Worm (Caenorhabditis elegans) whole organism, mixed stage, embryonic: ENCODE data around the gene pfn-2.

Source experiments
- M03D4.4 ChIP-seq: sonication (generic microtip); optimal IDR thresholded peaks from 2 replicates; lab custom pipeline; 2017; ENCODE audit warnings: mild to moderate bottlenecking, missing genetic modification characterization, missing compliant biosample characterization
- bed-3 ChIP-seq: fragments of 200-800 bp; sonication (Bioruptor generic); optimal IDR thresholded peaks from 3 replicates; lab custom pipeline; 2018; ENCODE audit warnings: mild to moderate bottlenecking, missing genetic modification characterization, moderate library complexity, missing compliant biosample characterization
- ceh-39 ChIP-seq: fragments of 150-350 bp; optimal IDR thresholded peaks from 2 replicates; lab custom pipeline; 2014; ENCODE audit warnings: missing biosample characterization, missing genetic modification characterization
- ceh-43 ChIP-seq: fragments of 200-800 bp; sonication (Bioruptor generic); optimal IDR thresholded peaks from 2 replicates; lab custom pipeline; 2018; ENCODE audit warnings: mild to moderate bottlenecking, missing genetic modification characterization, moderate library complexity, missing compliant biosample characterization
- ces-1 ChIP-seq: fragments of 150-350 bp; optimal IDR thresholded peaks from 2 replicates; lab custom pipeline; 2014; ENCODE audit warnings: missing biosample characterization, missing genetic modification reagents, missing genetic modification characterization
- cnd-1 ChIP-seq: fragments of 200-800 bp; sonication (Bioruptor generic); optimal IDR thresholded peaks from 2 replicates; lab custom pipeline; 2018; ENCODE audit warnings: mild to moderate bottlenecking, missing genetic modification characterization, missing compliant biosample characterization
- drap-1 ChIP-seq: fragments of 200-800 bp; sonication (Bioruptor generic); optimal IDR thresholded peaks from 3 replicates; lab custom pipeline; 2018; ENCODE audit warnings: mild to moderate bottlenecking, missing genetic modification characterization, missing compliant biosample characterization
- elt-1 ChIP-seq: sonication (generic microtip); optimal IDR thresholded peaks from 2 replicates; lab custom pipeline; 2017; ENCODE audit warnings: missing genetic modification characterization, mild to moderate bottlenecking, missing compliant biosample characterization, antibody characterized with exemption, moderate library complexity, borderline replicate concordance; ENCODE audit not compliant: insufficient read depth
- elt-3 ChIP-seq: fragments of 150-350 bp; optimal IDR thresholded peaks from 2 replicates; lab custom pipeline; 2014; ENCODE audit warnings: missing biosample characterization, missing genetic modification characterization
- flh-1 ChIP-seq: fragments of 200-800 bp; sonication (Bioruptor generic); optimal IDR thresholded peaks from 2 replicates; lab custom pipeline; 2018; ENCODE audit warnings: mild to moderate bottlenecking, missing genetic modification characterization, moderate library complexity, missing compliant biosample characterization
- ham-2 ChIP-seq: fragments of 200-800 bp; sonication (Bioruptor generic); optimal IDR thresholded peaks from 2 replicates; lab custom pipeline; 2018; ENCODE audit warnings: mild to moderate bottlenecking, missing genetic modification characterization, missing compliant biosample characterization
- hlh-1 ChIP-seq: fragments of 150-350 bp; optimal IDR thresholded peaks from 2 replicates; lab custom pipeline; 2014; ENCODE audit warnings: missing biosample characterization, missing genetic modification reagents, missing genetic modification characterization
- lin-32 ChIP-seq: fragments of 200-800 bp; sonication (Bioruptor generic); optimal IDR thresholded peaks from 2 replicates; lab custom pipeline; 2018; ENCODE audit warnings: mild to moderate bottlenecking, missing genetic modification characterization, missing compliant biosample characterization
- lsy-2 ChIP-seq: fragments of 150-350 bp; optimal IDR thresholded peaks from 2 replicates; lab custom pipeline; 2014; ENCODE audit warnings: missing biosample characterization, missing genetic modification characterization
- mab-5 ChIP-seq: fragments of 150-350 bp; optimal IDR thresholded peaks from 2 replicates; lab custom pipeline; 2014; ENCODE audit warnings: missing biosample characterization, missing genetic modification characterization
- mep-1 ChIP-seq: fragments of 150-350 bp; optimal IDR thresholded peaks from 2 replicates; lab custom pipeline; 2017; ENCODE audit warnings: missing biosample characterization, missing genetic modification reagents, missing genetic modification characterization, inconsistent platforms
- mls-2 ChIP-seq: sonication (generic microtip); optimal IDR thresholded peaks from 2 replicates; lab custom pipeline; 2016; ENCODE audit warnings: mild to moderate bottlenecking, missing genetic modification characterization, moderate library complexity, missing compliant biosample characterization
- nhr-12 ChIP-seq: fragments of 150-350 bp; optimal IDR thresholded peaks from 2 replicates; lab custom pipeline; 2014; ENCODE audit warnings: missing biosample characterization, missing genetic modification characterization
- nhr-2 ChIP-seq: fragments of 150-350 bp; optimal IDR thresholded peaks from 2 replicates; lab custom pipeline; 2014; ENCODE audit warnings: missing biosample characterization, missing genetic modification characterization
- nhr-237 ChIP-seq: fragments of 150-350 bp; optimal IDR thresholded peaks from 2 replicates; lab custom pipeline; 2014; ENCODE audit warnings: missing biosample characterization, missing genetic modification characterization
- nhr-28 ChIP-seq: fragments of 150-350 bp; optimal IDR thresholded peaks from 2 replicates; lab custom pipeline; 2014; ENCODE audit warnings: missing biosample characterization, missing genetic modification characterization
- nhr-76 ChIP-seq: sonication (generic microtip); optimal IDR thresholded peaks from 2 replicates; lab custom pipeline; 2017; ENCODE audit warnings: missing biosample characterization, missing genetic modification characterization
- sem-2 ChIP-seq: fragments of 200-800 bp; sonication (Bioruptor generic); optimal IDR thresholded peaks from 2 replicates; lab custom pipeline; 2018; ENCODE audit warnings: mild to moderate bottlenecking, missing genetic modification characterization, missing compliant biosample characterization
- snpc-4 ChIP-seq: fragments of 150-350 bp; optimal IDR thresholded peaks from 2 replicates; lab custom pipeline; 2014; ENCODE audit warnings: missing biosample characterization, missing genetic modification characterization
- sptf-1 ChIP-seq: sonication (generic microtip); optimal IDR thresholded peaks from 2 replicates; lab custom pipeline; 2017; ENCODE audit warnings: mild to moderate bottlenecking, missing genetic modification characterization, moderate library complexity, missing compliant biosample characterization
- tbx-8 ChIP-seq: fragments of 200-800 bp; sonication (Bioruptor generic); optimal IDR thresholded peaks from 2 replicates; lab custom pipeline; 2018; ENCODE audit warnings: mild to moderate bottlenecking, missing genetic modification characterization, moderate library complexity, missing compliant biosample characterization
- unc-120 ChIP-seq: sonication (generic microtip); optimal IDR thresholded peaks from 2 replicates; lab custom pipeline; 2017; ENCODE audit warnings: missing genetic modification characterization, missing compliant biosample characterization; ENCODE audit not compliant: poor library complexity, severe bottlenecking
- unc-62 ChIP-seq: fragments of 150-350 bp; optimal IDR thresholded peaks from 2 replicates; lab custom pipeline; 2014; ENCODE audit warnings: missing biosample characterization, missing genetic modification reagents, missing genetic modification characterization
- zip-8 ChIP-seq: fragments of 150-350 bp; optimal IDR thresholded peaks from 2 replicates; lab custom pipeline; 2014; ENCODE audit warnings: missing biosample characterization, missing genetic modification characterization
- ztf-11 ChIP-seq: fragments of 150-350 bp; optimal IDR thresholded peaks from 2 replicates; lab custom pipeline; 2014; ENCODE audit warnings: missing biosample characterization, missing genetic modification characterization

pfn-2 gene

ce11 chrX:5354022-5354876 lies at the start of gene pfn-2:
Gene pfn-2, minus strand, starts transcription at chrX:5354072.
- TF ChIP-seq nhr-12 (no peak), sem-2 (peak; percentile 42), cnd-1 (peak; percentile 57), M03D4.4 (peak; percentile 68), sptf-1 (tag; lab: Kevin White, UChicago) (peak; percentile 74), lin-32 (GFP tag; lab: Kevin White, UChicago) (peak; percentile 33), nhr-237 (tag; lab: Kevin White, UChicago) (no peak), ztf-11 (no peak), mab-5 (tag; lab: Kevin White, UChicago) (no peak), mls-2 (peak; percentile 75), tbx-8 (GFP tag; lab: Kevin White, UChicago) (no peak), ham-2 (GFP tag; lab: Kevin White, UChicago) (peak; percentile 44), drap-1 (GFP tag; lab: Kevin White, UChicago) (peak; percentile 18)

ce11 chrX:5400524-5400923 lies 46.7 kb upstream of the pfn-2 start, which contains the start of gene scav-1:
Gene scav-1, minus strand, starts transcription at chrX:5400584.
- no peak for TF ChIP-seq elt-1 (tag; lab: Kevin White, UChicago)
- TF ChIP-seq hlh-1 (tag; lab: Kevin White, UChicago) = no peak
- no peak for TF ChIP-seq nhr-76 (tag; lab: Kevin White, UChicago)
- TF ChIP-seq nhr-237 (tag; lab: Kevin White, UChicago) = no peak
- TF ChIP-seq unc-62 (GFP tag; lab: Kevin White, UChicago) = no peak
- no peak for TF ChIP-seq mep-1 (tag; lab: Kevin White, UChicago)
- no peak for TF ChIP-seq ztf-11
- TF ChIP-seq snpc-4 = no peak
- TF ChIP-seq ces-1 (GFP tag; lab: Kevin White, UChicago) = no peak
- no peak for TF ChIP-seq unc-120 (tag; lab: Kevin White, UChicago)
- no peak for TF ChIP-seq ceh-43 (GFP tag; lab: Kevin White, UChicago)
- TF ChIP-seq lsy-2 (tag; lab: Kevin White, UChicago) = no peak
- TF ChIP-seq bed-3 (GFP tag; lab: Kevin White, UChicago) = no peak

ce11 chrX:5397300-5397699 lies 43.4 kb upstream of the pfn-2 start, which contains the start of gene C03F11.2:
Gene C03F11.2, minus strand, starts transcription at chrX:5397400.
- TF ChIP-seq ztf-11 = no peak
- no peak for TF ChIP-seq ham-2 (GFP tag; lab: Kevin White, UChicago)
- no peak for TF ChIP-seq mab-5 (tag; lab: Kevin White, UChicago)
- no peak for TF ChIP-seq nhr-2 (tag; lab: Kevin White, UChicago)
- TF ChIP-seq elt-3 (tag; lab: Kevin White, UChicago) = no peak
- TF ChIP-seq nhr-76 (tag; lab: Kevin White, UChicago) = no peak
- TF ChIP-seq ceh-39 = no peak
- no peak for TF ChIP-seq flh-1 (GFP tag; lab: Kevin White, UChicago)
- TF ChIP-seq nhr-28 (tag; lab: Kevin White, UChicago) = no peak
- no peak for TF ChIP-seq sptf-1 (tag; lab: Kevin White, UChicago)
- no peak for TF ChIP-seq nhr-12

- no peak for TF ChIP-seq bed-3 (GFP tag; lab: Kevin White, UChicago)
These were observed 33.8 kb upstream of the pfn-2 start for ce11 chrX:5387629-5388028.

- TF ChIP-seq lsy-2 (tag; lab: Kevin White, UChicago) = no peak
- TF ChIP-seq nhr-12 = no peak
- TF ChIP-seq ces-1 (GFP tag; lab: Kevin White, UChicago) = no peak
- no peak for TF ChIP-seq zip-8 (tag; lab: Kevin White, UChicago)
- no peak for TF ChIP-seq mls-2
- no peak for TF ChIP-seq ham-2 (GFP tag; lab: Kevin White, UChicago)
- no peak for TF ChIP-seq mab-5 (tag; lab: Kevin White, UChicago)
- no peak for TF ChIP-seq ztf-11
- no peak for TF ChIP-seq nhr-237 (tag; lab: Kevin White, UChicago)
- no peak for TF ChIP-seq ceh-39
- no peak for TF ChIP-seq tbx-8 (GFP tag; lab: Kevin White, UChicago)
- TF ChIP-seq unc-120 (tag; lab: Kevin White, UChicago) = no peak
- TF ChIP-seq snpc-4 = no peak
- no peak for TF ChIP-seq elt-1 (tag; lab: Kevin White, UChicago)
- no peak for TF ChIP-seq sptf-1 (tag; lab: Kevin White, UChicago)
These were observed 32.7 kb upstream of the pfn-2 start, which contains the start of gene kcnl-3 for ce11 chrX:5386558-5386957. Gene kcnl-3, plus strand, starts transcription at chrX:5386858.
